Worm (Caenorhabditis elegans) whole organism, L4 larva: Measurements from ENCODE around the gene atln-1.

Experiments used
- F10B5.3 ChIP-seq: sonication (generic microtip); optimal IDR thresholded peaks from 2 replicates; lab custom pipeline; 2016; ENCODE audit warnings: mild to moderate bottlenecking, missing genetic modification characterization, missing compliant biosample characterization
- F49E8.2 ChIP-seq: sonication (generic microtip); optimal IDR thresholded peaks from 2 replicates; lab custom pipeline; 2016; ENCODE audit warnings: missing compliant biosample characterization, mild to moderate bottlenecking, missing genetic modification characterization, borderline replicate concordance
- Y48G9A.11 ChIP-seq: fragments of 200-800 bp; sonication (Bioruptor generic); IDR thresholded peaks from 2 replicates; pipeline ENCODE4 v1.3.6; 2022; ENCODE audit warnings: missing genetic modification reagents, missing genetic modification characterization, missing compliant biosample characterization
- ZK337.2 ChIP-seq: fragments of 200-800 bp; sonication (Bioruptor generic); IDR thresholded peaks from 2 replicates; pipeline ENCODE4 v1.3.6; 2022; ENCODE audit warnings: missing genetic modification reagents, missing genetic modification characterization, missing compliant biosample characterization
- ZK546.5 ChIP-seq, 2 experiments: sonication (generic microtip); optimal IDR thresholded peaks; 2 replicates each; lab custom pipeline; 2017; ENCODE audit warnings: missing biosample characterization in 2 of 2, missing genetic modification characterization in 2 of 2
- aha-1 ChIP-seq: fragments of 150-350 bp; peaks from one replicate; lab custom pipeline; 2014; ENCODE audit warnings: missing biosample characterization, missing genetic modification characterization
- aly-2 ChIP-seq: sonication (generic microtip); optimal IDR thresholded peaks from 2 replicates; lab custom pipeline; 2018; ENCODE audit warnings: missing biosample characterization, missing genetic modification characterization
- arid-1 ChIP-seq: fragments of 200-800 bp; sonication (Bioruptor generic); conservative IDR thresholded peaks from 2 replicates; pipeline ENCODE4 v1.3.6; 2022; ENCODE audit warnings: missing genetic modification reagents, missing genetic modification characterization, missing compliant biosample characterization
- attf-4 ChIP-seq: sonication (generic microtip); optimal IDR thresholded peaks from 3 replicates; lab custom pipeline; 2017; ENCODE audit warnings: missing biosample characterization, missing genetic modification characterization
- ceh-28 ChIP-seq: fragments of 150-350 bp; optimal IDR thresholded peaks from 2 replicates; lab custom pipeline; 2014; ENCODE audit warnings: missing biosample characterization, missing genetic modification reagents, missing genetic modification characterization
- ceh-44 ChIP-seq: fragments of 200-800 bp; sonication (Bioruptor generic); IDR thresholded peaks from 2 replicates; pipeline ENCODE4 v1.3.6; 2022; ENCODE audit warnings: missing genetic modification reagents, missing genetic modification characterization, missing compliant biosample characterization
- ceh-82 ChIP-seq: sonication (generic microtip); optimal IDR thresholded peaks from 2 replicates; lab custom pipeline; 2017; ENCODE audit warnings: missing biosample characterization, missing genetic modification characterization
- cey-2 ChIP-seq: sonication (generic microtip); optimal IDR thresholded peaks from 3 replicates; lab custom pipeline; 2017; ENCODE audit warnings: missing genetic modification characterization, mild to moderate bottlenecking, missing compliant biosample characterization, antibody characterized with exemption, borderline replicate concordance; ENCODE audit not compliant: insufficient read depth
- daf-12 ChIP-seq: fragments of 150-350 bp; optimal IDR thresholded peaks from 2 replicates; lab custom pipeline; 2014; ENCODE audit warnings: missing biosample characterization, missing genetic modification reagents, missing genetic modification characterization
- daf-16 ChIP-seq, 3 experiments: sonication (generic microtip); optimal IDR thresholded peaks; 2 replicates each; lab custom pipeline; 2016 to 2017; ENCODE audit warnings: missing genetic modification characterization in 3 of 3, missing genetic modification reagents in 3 of 3, mild to moderate bottlenecking in 2 of 3, missing compliant biosample characterization in 2 of 3, missing biosample characterization in 1 of 3, moderate library complexity in 1 of 3
- daf-19 ChIP-seq: fragments of 200-800 bp; sonication (Bioruptor generic); conservative IDR thresholded peaks from 2 replicates; pipeline ENCODE4 v1.3.6; 2022; ENCODE audit warnings: missing genetic modification characterization, missing compliant biosample characterization
- dmd-8 ChIP-seq: fragments of 200-800 bp; sonication (Bioruptor generic); IDR thresholded peaks from 2 replicates; pipeline ENCODE4 v1.3.6; 2022; ENCODE audit warnings: missing genetic modification characterization, missing compliant biosample characterization
- egl-27 ChIP-seq: sonication (generic microtip); optimal IDR thresholded peaks from 3 replicates; lab custom pipeline; 2017; ENCODE audit warnings: missing biosample characterization, missing genetic modification reagents, missing genetic modification characterization
- egl-43 ChIP-seq: fragments of 200-800 bp; sonication (Bioruptor generic); IDR thresholded peaks from 2 replicates; pipeline ENCODE4 v1.3.6; 2022; ENCODE audit warnings: missing genetic modification reagents, missing genetic modification characterization, missing compliant biosample characterization
- fkh-10 ChIP-seq: fragments of 150-350 bp; optimal IDR thresholded peaks from 2 replicates; lab custom pipeline; 2014; ENCODE audit warnings: missing biosample characterization, missing genetic modification reagents, missing genetic modification characterization
- gei-8 ChIP-seq: fragments of 200-800 bp; sonication (Bioruptor generic); optimal IDR thresholded peaks from 2 replicates; lab custom pipeline; 2018; ENCODE audit warnings: mild to moderate bottlenecking, missing genetic modification characterization, missing compliant biosample characterization
- hmg-1.1 ChIP-seq: fragments of 200-800 bp; sonication (Bioruptor generic); IDR thresholded peaks from 2 replicates; pipeline ENCODE4 v1.3.6; 2022; ENCODE audit warnings: missing genetic modification reagents, missing genetic modification characterization, missing compliant biosample characterization
- jun-1 ChIP-seq: fragments of 150-350 bp; optimal IDR thresholded peaks from 2 replicates; lab custom pipeline; 2014; ENCODE audit warnings: missing biosample characterization, missing genetic modification reagents, missing genetic modification characterization
- lin-13 ChIP-seq: fragments of 150-350 bp; optimal IDR thresholded peaks from 2 replicates; lab custom pipeline; 2014; ENCODE audit warnings: missing biosample characterization, missing genetic modification reagents, missing genetic modification characterization
- lin-38 ChIP-seq: fragments of 200-800 bp; sonication (Bioruptor generic); IDR thresholded peaks from 2 replicates; pipeline ENCODE4 v1.3.6; 2022; ENCODE audit warnings: missing genetic modification reagents, missing genetic modification characterization, missing compliant biosample characterization
- madf-9 ChIP-seq: fragments of 200-800 bp; sonication (Bioruptor generic); conservative IDR thresholded peaks from 2 replicates; pipeline ENCODE4 v1.3.6; 2022; ENCODE audit warnings: missing genetic modification reagents, missing genetic modification characterization, missing compliant biosample characterization
- mxl-3 ChIP-seq: fragments of 200-800 bp; sonication (Bioruptor generic); optimal IDR thresholded peaks from 2 replicates; lab custom pipeline; 2018; ENCODE audit warnings: mild to moderate bottlenecking, missing genetic modification characterization, missing compliant biosample characterization
- nhr-10 ChIP-seq: fragments of 150-350 bp; optimal IDR thresholded peaks from 2 replicates; lab custom pipeline; 2014; ENCODE audit warnings: missing biosample characterization, missing genetic modification characterization
- nhr-102 ChIP-seq: sonication (generic microtip); optimal IDR thresholded peaks from 2 replicates; lab custom pipeline; 2016; ENCODE audit warnings: mild to moderate bottlenecking, missing genetic modification characterization, moderate library complexity, missing compliant biosample characterization
- nhr-11 ChIP-seq: fragments of 150-350 bp; optimal IDR thresholded peaks from 2 replicates; lab custom pipeline; 2014; ENCODE audit warnings: missing biosample characterization, missing genetic modification characterization
- nhr-111 ChIP-seq: fragments of 200-800 bp; sonication (Bioruptor generic); optimal IDR thresholded peaks from 2 replicates; lab custom pipeline; 2018; ENCODE audit warnings: mild to moderate bottlenecking, missing genetic modification characterization, missing compliant biosample characterization
- nhr-237 ChIP-seq: sonication (generic microtip); optimal IDR thresholded peaks from 2 replicates; lab custom pipeline; 2017; ENCODE audit warnings: missing biosample characterization, missing genetic modification characterization
- nhr-25 ChIP-seq: sonication (generic microtip); optimal IDR thresholded peaks from 2 replicates; lab custom pipeline; 2017; ENCODE audit warnings: missing genetic modification characterization, mild to moderate bottlenecking, missing compliant biosample characterization, antibody characterized with exemption, moderate library complexity, borderline replicate concordance; ENCODE audit not compliant: insufficient read depth
- nhr-28 ChIP-seq: fragments of 150-350 bp; optimal IDR thresholded peaks from 2 replicates; lab custom pipeline; 2014; ENCODE audit warnings: missing biosample characterization, missing genetic modification characterization
- nhr-41 ChIP-seq: fragments of 200-800 bp; sonication (Bioruptor generic); IDR thresholded peaks from 2 replicates; pipeline ENCODE4 v1.3.6; 2022; ENCODE audit warnings: missing genetic modification reagents, missing genetic modification characterization, missing compliant biosample characterization
- nhr-6 ChIP-seq: fragments of 150-350 bp; optimal IDR thresholded peaks from 2 replicates; lab custom pipeline; 2014; ENCODE audit warnings: missing biosample characterization, missing genetic modification characterization
- pqm-1 ChIP-seq: sonication (generic microtip); optimal IDR thresholded peaks from 2 replicates; lab custom pipeline; 2017; ENCODE audit warnings: missing biosample characterization, missing genetic modification characterization
- snpc-1.2 ChIP-seq: fragments of 200-800 bp; sonication (Bioruptor generic); IDR thresholded peaks from 2 replicates; pipeline ENCODE4 v1.3.6; 2022; ENCODE audit warnings: missing genetic modification reagents, missing genetic modification characterization, missing compliant biosample characterization
- snpc-4 ChIP-seq: fragments of 150-350 bp; optimal IDR thresholded peaks from 2 replicates; lab custom pipeline; 2014; ENCODE audit warnings: missing biosample characterization, missing genetic modification characterization
- unc-62 ChIP-seq, 3 experiments: fragments of 150-350 bp in 1 of 3; sonication (generic microtip); optimal IDR thresholded peaks in 2 of 3; peaks in 1 of 3; 1 replicate in 1 of 3; 2 replicates in 2 of 3; lab custom pipeline; 2014 to 2017; ENCODE audit warnings: missing biosample characterization in 3 of 3, missing genetic modification characterization in 3 of 3, missing genetic modification reagents in 3 of 3, missing genotype in 1 of 3
- zag-1 ChIP-seq: fragments of 150-350 bp; optimal IDR thresholded peaks from 2 replicates; lab custom pipeline; 2014; ENCODE audit warnings: missing biosample characterization, missing genetic modification characterization
- zfp-2 ChIP-seq: sonication (generic microtip); optimal IDR thresholded peaks from 2 replicates; lab custom pipeline; 2016; ENCODE audit warnings: mild to moderate bottlenecking, missing genetic modification characterization, missing compliant biosample characterization
- zip-11 ChIP-seq: fragments of 200-800 bp; sonication (Bioruptor generic); IDR thresholded peaks from 2 replicates; pipeline ENCODE4 v1.3.6; 2022; ENCODE audit warnings: missing genetic modification characterization, missing compliant biosample characterization
- ztf-7 ChIP-seq: fragments of 150-350 bp; optimal IDR thresholded peaks from 2 replicates; lab custom pipeline; 2014; ENCODE audit warnings: missing biosample characterization, missing genetic modification characterization

The atln-1 gene

DNA sequence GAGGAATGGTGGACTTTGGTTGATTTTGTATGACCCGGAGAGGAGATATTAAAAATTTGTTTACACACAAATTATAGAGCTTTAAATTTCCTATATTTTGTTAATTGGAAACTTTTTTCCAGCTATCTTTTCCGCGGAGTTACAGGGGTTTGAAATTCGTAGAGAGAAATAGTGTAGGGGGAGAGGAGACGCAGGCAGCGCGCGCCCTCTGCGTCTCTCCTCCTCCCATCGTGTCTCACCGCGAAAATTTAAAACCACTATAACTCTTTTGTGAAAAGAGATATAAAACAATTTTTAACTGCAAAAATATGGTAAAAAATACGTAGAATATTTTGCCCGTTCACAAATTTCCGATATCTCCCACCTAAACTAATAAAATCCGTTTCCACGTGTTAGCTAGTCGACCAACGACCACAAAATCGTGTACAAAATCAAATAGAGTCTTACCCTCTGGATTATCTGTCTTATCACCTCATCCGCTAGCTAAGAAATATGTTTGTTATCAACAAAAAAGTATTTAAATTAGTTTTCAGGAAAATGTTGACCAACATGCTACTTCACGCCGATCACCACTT, 45.9 kb upstream of the atln-1 start, which contains the start of gene nhr-277:
nhr-277 (plus strand) TSS at position 525 of the 575 bp plus-strand sequence.
- TF ChIP-seq nhr-41 (GFP tag; lab: Robert Waterston, UW) (no peak), madf-9 (GFP tag; lab: Robert Waterston, UW) (no peak), snpc-4 (tag; lab: Kevin White, UChicago) (no peak), zfp-2 (tag; lab: Kevin White, UChicago) (no peak), nhr-10 (tag; lab: Kevin White, UChicago) (no peak), nhr-11 (tag; lab: Kevin White, UChicago) (no peak), Y48G9A.11 (GFP tag; lab: Robert Waterston, UW) (no peak), daf-12 (tag; lab: Kevin White, UChicago) (no peak), jun-1 (tag; lab: Kevin White, UChicago) (no peak), lin-13 (no peak)

DNA sequence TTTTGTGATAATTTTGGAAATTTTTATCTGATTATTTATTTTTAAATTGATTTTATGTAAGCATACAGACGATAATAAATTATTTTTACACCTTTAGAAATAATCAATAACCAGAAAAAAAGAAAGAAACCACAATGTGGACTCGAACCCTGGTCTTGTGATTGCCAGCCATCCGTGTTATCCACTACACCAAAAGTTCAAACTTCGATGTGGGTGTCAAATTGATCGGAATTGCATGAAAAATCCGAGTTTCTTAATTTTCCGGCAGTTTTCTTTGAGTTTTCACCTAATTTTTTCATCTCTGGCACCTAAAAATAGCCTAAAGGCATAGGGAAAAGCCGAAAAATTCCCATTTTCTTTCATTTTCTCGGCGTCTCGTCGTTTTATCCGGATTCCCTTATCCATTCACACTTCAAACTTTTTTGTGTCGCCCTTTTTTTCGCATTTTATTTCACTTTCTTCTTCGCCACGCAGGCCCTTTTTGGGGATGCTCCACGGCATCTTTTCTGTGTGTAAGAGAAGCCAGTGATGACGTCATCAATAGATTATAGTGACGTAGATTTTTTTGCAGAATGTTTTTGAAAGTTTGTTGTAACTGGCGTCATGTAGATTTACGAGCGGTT, 41.0 kb upstream of the atln-1 start:
- no peak for TF ChIP-seq nhr-6 (tag; lab: Kevin White, UChicago)
- TF ChIP-seq lin-38 (GFP tag; lab: Robert Waterston, UW): peak; percentile 35; the same call in 1 of the 2 replicates
- no peak for TF ChIP-seq nhr-41 (GFP tag; lab: Robert Waterston, UW)
- no peak for TF ChIP-seq nhr-237 (tag; lab: Kevin White, UChicago)
- TF ChIP-seq aha-1 (tag; lab: Kevin White, UChicago): peak; percentile 54

DNA sequence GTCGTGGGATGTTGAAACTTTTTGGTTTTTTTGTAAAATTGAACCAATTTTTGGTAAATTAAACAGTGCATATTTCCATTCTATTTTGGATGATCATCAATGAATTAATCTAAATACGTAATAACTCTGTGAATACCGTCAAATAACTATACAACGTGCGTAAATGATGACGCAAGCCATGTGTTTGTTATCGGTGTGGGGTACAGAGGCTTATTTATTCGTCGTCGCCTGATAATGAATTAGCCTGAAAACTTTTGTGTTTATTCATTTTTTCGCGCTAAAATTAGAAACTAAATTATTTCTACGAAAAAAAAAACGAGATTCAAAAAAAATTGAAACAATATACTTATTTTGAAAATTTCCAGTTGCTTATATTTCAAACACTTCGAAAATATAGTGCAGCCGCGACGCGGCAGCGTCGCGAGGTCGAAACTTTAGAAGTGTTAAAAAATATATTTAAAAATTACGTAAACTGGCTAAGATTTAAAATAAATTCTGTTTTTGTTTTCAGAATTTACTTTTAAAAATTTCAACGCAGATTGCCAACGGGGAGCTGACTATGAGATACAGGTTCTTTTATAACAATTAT, 39.5 kb upstream of the atln-1 start:
- TF ChIP-seq ceh-28 (no peak), ZK546.5 (tag; optimal IDR thresholded peaks at IDR 0.05; lab: Kevin White, UChicago) (no peak), dmd-8 (GFP tag; lab: Robert Waterston, UW) (no peak), hmg-1.1 (GFP tag; lab: Robert Waterston, UW) (no peak), unc-62 (GFP tag; optimal IDR thresholded peaks at IDR 0.05 in 1 of 2; lab: Kevin White, UChicago) (peak in 1 of 2 experiments; percentile 90), unc-62 (tag; optimal IDR thresholded peaks at IDR 0.05; lab: Kevin White, UChicago) (no peak), ztf-7 (tag; lab: Kevin White, UChicago) (no peak), mxl-3 (peak; percentile 31), ceh-82 (no peak), nhr-10 (tag; lab: Kevin White, UChicago) (no peak), aly-2 (tag; lab: Kevin White, UChicago) (no peak), snpc-1.2 (no peak), nhr-25 (tag; lab: Kevin White, UChicago) (no peak), daf-19 (GFP tag; lab: Robert Waterston, UW) (no peak), daf-16 (GFP tag; optimal IDR thresholded peaks at IDR 0.05; lab: Kevin White, UChicago) (no peak), daf-16 (tag; optimal IDR thresholded peaks at IDR 0.05; lab: Kevin White, UChicago) (peak; percentile 67), snpc-4 (tag; lab: Kevin White, UChicago) (no peak), gei-8 (GFP tag; lab: Kevin White, UChicago) (no peak), fkh-10 (GFP tag; lab: Kevin White, UChicago) (no peak), jun-1 (tag; lab: Kevin White, UChicago) (no peak), zip-11 (GFP tag; lab: Robert Waterston, UW) (no peak), ceh-44 (GFP tag; lab: Robert Waterston, UW) (no peak), ZK337.2 (GFP tag; lab: Robert Waterston, UW) (no peak), egl-43 (no peak), nhr-28 (peak; percentile 23), attf-4 (tag; lab: Kevin White, UChicago) (no peak), nhr-111 (no peak), arid-1 (GFP tag; lab: Robert Waterston, UW) (no peak), F10B5.3 (tag; lab: Kevin White, UChicago) (no peak), pqm-1 (peak; percentile 10), cey-2 (tag; lab: Kevin White, UChicago) (no peak), nhr-102 (tag; lab: Kevin White, UChicago) (no peak), F49E8.2 (tag; lab: Kevin White, UChicago) (no peak), egl-27 (tag; lab: Kevin White, UChicago) (no peak), zag-1 (tag; lab: Kevin White, UChicago) (no peak)
